Worm (Caenorhabditis elegans) whole organism, mixed stage, embryonic: Measurements from ENCODE around the gene C49C3.10.

Experiments used
- cnd-1 ChIP-seq: fragments of 200-800 bp; sonication (Bioruptor generic); optimal IDR thresholded peaks from 2 replicates; lab custom pipeline; 2018; ENCODE audit warnings: mild to moderate bottlenecking, missing genetic modification characterization, missing compliant biosample characterization
- elt-3 ChIP-seq: fragments of 150-350 bp; optimal IDR thresholded peaks from 2 replicates; lab custom pipeline; 2014; ENCODE audit warnings: missing biosample characterization, missing genetic modification characterization
- ztf-11 ChIP-seq: fragments of 150-350 bp; optimal IDR thresholded peaks from 2 replicates; lab custom pipeline; 2014; ENCODE audit warnings: missing biosample characterization, missing genetic modification characterization

DNA sequence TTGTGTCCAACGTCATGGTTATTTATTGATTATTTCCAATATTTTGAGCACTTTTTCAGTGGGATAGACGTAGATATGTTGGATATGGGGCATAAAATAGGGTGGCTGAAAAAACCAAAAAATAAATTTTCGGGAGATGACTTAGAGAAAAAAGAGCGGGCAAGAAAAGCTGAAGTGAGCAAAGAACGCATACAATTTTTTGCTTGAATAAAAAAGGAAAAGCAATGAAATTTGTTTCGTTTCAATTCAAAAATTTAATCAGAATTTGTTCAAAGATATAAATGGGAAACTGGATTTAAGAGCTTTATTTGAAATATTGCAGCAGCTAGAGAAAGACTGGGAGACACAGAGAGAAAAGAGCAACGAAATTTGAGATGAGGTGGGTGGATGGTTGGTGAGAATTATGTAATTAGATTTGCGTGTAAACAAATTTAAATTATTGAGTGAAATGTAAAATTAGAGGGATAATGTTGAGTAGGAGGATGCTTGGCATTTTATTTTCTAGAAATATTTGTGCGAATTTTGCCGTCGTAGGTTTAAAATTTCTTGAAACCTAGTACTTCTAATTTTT is 47.1 kb downstream of the C49C3.10 start, which contains the start of the genes T28F3.11 and slc-17.4:
- no peak for TF ChIP-seq cnd-1 (tag; lab: Kevin White, UChicago)
- TF ChIP-seq ztf-11 (tag; lab: Kevin White, UChicago) = no peak
- TF ChIP-seq elt-3 (tag; lab: Kevin White, UChicago) = no peak
